Fruit fly (Drosophila melanogaster) whole organism, embryonic: ENCODE measurements around the gene CG7945.

Source experiments
- Abd-B ChIP-seq: fragments of 200-800 bp; sonication (Bioruptor generic); optimal IDR thresholded peaks from 2 replicates; lab custom pipeline; 2018; ENCODE audit warnings: missing biosample characterization, mild to moderate bottlenecking, missing genetic modification characterization, moderate library complexity
- BtbVII ChIP-seq: fragments of 200-800 bp; sonication (Bioruptor generic); optimal IDR thresholded peaks from 3 replicates; lab custom pipeline; 2017; ENCODE audit warnings: missing biosample characterization, mild to moderate bottlenecking, missing genetic modification characterization
- CG10209 ChIP-seq: fragments of 200-800 bp; sonication (Bioruptor generic); optimal IDR thresholded peaks from 3 replicates; lab custom pipeline; 2017; ENCODE audit warnings: missing biosample characterization, mild to moderate bottlenecking, missing genetic modification characterization, missing genetic modification reagents
- CG11456 ChIP-seq: fragments of 200-800 bp; sonication (Bioruptor generic); IDR thresholded peaks from 3 replicates; pipeline ENCODE4 v1.3.6; 2022; ENCODE audit warnings: missing biosample characterization, missing genetic modification characterization
- CG14014 ChIP-seq: fragments of 200-800 bp; sonication (Bioruptor generic); IDR thresholded peaks from 2 replicates; pipeline ENCODE4 v1.3.6; 2022; ENCODE audit warnings: missing biosample characterization, missing genetic modification characterization
- CG14441 ChIP-seq: fragments of 200-800 bp; sonication (Bioruptor generic); IDR thresholded peaks from 2 replicates; pipeline ENCODE4 v1.3.6; 2022; ENCODE audit warnings: missing biosample characterization, missing genetic modification characterization
- CG15011 ChIP-seq: fragments of 200-800 bp; sonication (Bioruptor generic); optimal IDR thresholded peaks from 3 replicates; lab custom pipeline; 2018; ENCODE audit warnings: missing biosample characterization, mild to moderate bottlenecking, missing genetic modification characterization
- CG1602 ChIP-seq: fragments of 200-800 bp; sonication (Bioruptor generic); optimal IDR thresholded peaks from 3 replicates; lab custom pipeline; 2016; ENCODE audit warnings: missing biosample characterization, missing genetic modification characterization
- CG17385 ChIP-seq: fragments of 200-800 bp; sonication (Bioruptor generic); optimal IDR thresholded peaks from 3 replicates; lab custom pipeline; 2018; ENCODE audit warnings: missing biosample characterization, mild to moderate bottlenecking, missing genetic modification characterization
- CG2129 ChIP-seq: fragments of 200-800 bp; sonication (Bioruptor generic); IDR thresholded peaks from 2 replicates; pipeline ENCODE4 v1.3.6; 2022; ENCODE audit warnings: missing biosample characterization, missing genetic modification characterization; ENCODE audit not compliant: partially characterized antibody
- CG2199 ChIP-seq: fragments of 200-800 bp; sonication (Bioruptor generic); IDR thresholded peaks from 3 replicates; pipeline ENCODE4 v1.3.6; 2022; ENCODE audit warnings: missing biosample characterization, missing genetic modification characterization
- CG32772 ChIP-seq: fragments of 200-800 bp; sonication (Bioruptor generic); IDR thresholded peaks from 2 replicates; pipeline ENCODE4 v1.3.6; 2022; ENCODE audit warnings: missing biosample characterization, missing genetic modification characterization
- CG33213 ChIP-seq: fragments of 200-800 bp; sonication (Bioruptor generic); optimal IDR thresholded peaks from 3 replicates; lab custom pipeline; 2016; ENCODE audit warnings: missing biosample characterization, missing genetic modification characterization
- CG3838 ChIP-seq: fragments of 200-800 bp; sonication (Bioruptor generic); optimal IDR thresholded peaks from 3 replicates; lab custom pipeline; 2016; ENCODE audit warnings: missing biosample characterization, missing genetic modification characterization
- CG3995 ChIP-seq: fragments of 200-800 bp; sonication (Bioruptor generic); optimal IDR thresholded peaks from 3 replicates; lab custom pipeline; 2016; ENCODE audit warnings: missing biosample characterization, missing genetic modification characterization
- CG4404 ChIP-seq: fragments of 200-800 bp; sonication (Bioruptor generic); IDR thresholded peaks from 2 replicates; pipeline ENCODE4 v1.3.6; 2022; ENCODE audit warnings: missing biosample characterization, missing genetic modification characterization
- CG6175 ChIP-seq: fragments of 200-800 bp; sonication (Bioruptor generic); IDR thresholded peaks from 3 replicates; pipeline ENCODE4 v1.3.6; 2022; ENCODE audit warnings: missing biosample characterization, missing genetic modification characterization
- CG6765 ChIP-seq: fragments of 200-800 bp; sonication (Bioruptor generic); optimal IDR thresholded peaks from 3 replicates; lab custom pipeline; 2017; ENCODE audit warnings: missing biosample characterization, mild to moderate bottlenecking, missing genetic modification characterization
- CG7928 ChIP-seq: fragments of 200-800 bp; sonication (Bioruptor generic); optimal IDR thresholded peaks from 2 replicates; lab custom pipeline; 2017; ENCODE audit warnings: missing biosample characterization, mild to moderate bottlenecking, missing genetic modification characterization
- CG8478 ChIP-seq: fragments of >200 bp; optimal IDR thresholded peaks from 2 replicates; lab custom pipeline; 2018
- Chrac-16 ChIP-seq: fragments of 200-800 bp; sonication (Bioruptor generic); optimal IDR thresholded peaks from 3 replicates; lab custom pipeline; 2016; ENCODE audit warnings: missing biosample characterization, missing genetic modification characterization
- D19B ChIP-seq: fragments of 200-800 bp; sonication (Bioruptor generic); optimal IDR thresholded peaks from 2 replicates; lab custom pipeline; 2017; ENCODE audit warnings: missing biosample characterization, mild to moderate bottlenecking, missing genetic modification characterization
- Dbx ChIP-seq: fragments of 200-800 bp; sonication (Bioruptor generic); IDR thresholded peaks from 3 replicates; pipeline ENCODE4 v1.3.6; 2022; ENCODE audit warnings: missing biosample characterization, missing genetic modification characterization
- GATAe ChIP-seq: fragments of 200-800 bp; sonication (Bioruptor generic); conservative IDR thresholded peaks from 2 replicates; pipeline ENCODE4 v1.3.6; 2022; ENCODE audit warnings: missing biosample characterization, missing genetic modification characterization
- Hey ChIP-seq: fragments of 200-800 bp; sonication (Bioruptor generic); optimal IDR thresholded peaks from 3 replicates; lab custom pipeline; 2018; ENCODE audit warnings: missing biosample characterization, mild to moderate bottlenecking, missing genetic modification characterization
- Hr3 ChIP-seq: fragments of 200-800 bp; sonication (Bioruptor generic); optimal IDR thresholded peaks from 3 replicates; lab custom pipeline; 2016; ENCODE audit warnings: missing biosample characterization, missing genetic modification characterization
- Lpt ChIP-seq: fragments of >200 bp; optimal IDR thresholded peaks from 2 replicates; lab custom pipeline; 2018; ENCODE audit warnings: missing biosample characterization, missing genetic modification characterization
- MTF-1 ChIP-seq: fragments of 200-800 bp; sonication (Bioruptor generic); optimal IDR thresholded peaks from 2 replicates; lab custom pipeline; 2018; ENCODE audit warnings: missing biosample characterization, mild to moderate bottlenecking, missing genetic modification characterization, borderline replicate concordance
- Med ChIP-seq: fragments of 200-800 bp; sonication (Bioruptor generic); peaks from one replicate; lab custom pipeline; 2016; ENCODE audit warnings: missing biosample characterization, missing genetic modification characterization, mild to moderate bottlenecking, inconsistent platforms, moderate library complexity
- Optix ChIP-seq: fragments of 200-800 bp; sonication (Bioruptor generic); IDR thresholded peaks from 3 replicates; pipeline ENCODE4 v1.3.6; 2022; ENCODE audit warnings: missing biosample characterization, missing genetic modification characterization
- Taf1 ChIP-seq: fragments of 200-800 bp; sonication (Bioruptor generic); IDR thresholded peaks from 2 replicates; pipeline ENCODE4 v1.3.6; 2022; ENCODE audit warnings: missing biosample characterization, missing genetic modification characterization
- Tbp ChIP-seq: fragments of >200 bp; optimal IDR thresholded peaks from 2 replicates; lab custom pipeline; 2018; ENCODE audit warnings: missing biosample characterization, missing genetic modification characterization
- Vsx1 ChIP-seq: fragments of 200-800 bp; sonication (Bioruptor generic); optimal IDR thresholded peaks from 2 replicates; lab custom pipeline; 2017; ENCODE audit warnings: missing biosample characterization, mild to moderate bottlenecking, missing genetic modification characterization, missing genetic modification reagents
- bigmax ChIP-seq: fragments of 200-800 bp; sonication (Bioruptor generic); optimal IDR thresholded peaks from 2 replicates; lab custom pipeline; 2018; ENCODE audit warnings: missing biosample characterization, mild to moderate bottlenecking, missing genetic modification characterization
- bowl ChIP-seq: fragments of 200-800 bp; sonication (Bioruptor generic); IDR thresholded peaks from 2 replicates; pipeline ENCODE4 v1.3.6; 2022; ENCODE audit warnings: missing biosample characterization, missing genetic modification characterization
- cad ChIP-seq: fragments of >200 bp; optimal IDR thresholded peaks from 2 replicates; lab custom pipeline; 2017; ENCODE audit warnings: missing biosample characterization, missing genetic modification characterization
- cg ChIP-seq: fragments of 200-800 bp; sonication (Bioruptor generic); optimal IDR thresholded peaks from 3 replicates; lab custom pipeline; 2019; ENCODE audit warnings: missing biosample characterization, mild to moderate bottlenecking, missing genetic modification characterization, moderate library complexity
- esg ChIP-seq: fragments of 200-800 bp; sonication (Bioruptor generic); conservative IDR thresholded peaks from 2 replicates; pipeline ENCODE4 v1.3.6; 2022; ENCODE audit warnings: missing biosample characterization, missing genetic modification characterization
- grn ChIP-seq: fragments of 200-800 bp; sonication (Bioruptor generic); optimal IDR thresholded peaks from 3 replicates; lab custom pipeline; 2017; ENCODE audit warnings: missing biosample characterization, missing genetic modification characterization
- ind ChIP-seq: fragments of 200-800 bp; sonication (Bioruptor generic); optimal IDR thresholded peaks from 3 replicates; lab custom pipeline; 2016; ENCODE audit warnings: missing biosample characterization, missing genetic modification characterization
- nmo ChIP-seq: fragments of 200-800 bp; sonication (Bioruptor generic); optimal IDR thresholded peaks from 2 replicates; lab custom pipeline; 2018; ENCODE audit warnings: missing biosample characterization, mild to moderate bottlenecking, missing genetic modification characterization, moderate library complexity
- oc ChIP-seq: fragments of 200-800 bp; sonication (Bioruptor generic); optimal IDR thresholded peaks from 2 replicates; lab custom pipeline; 2018; ENCODE audit warnings: missing biosample characterization, mild to moderate bottlenecking, missing genetic modification characterization, moderate library complexity
- p53 ChIP-seq: fragments of 200-800 bp; sonication (Bioruptor generic); optimal IDR thresholded peaks from 2 replicates; lab custom pipeline; 2016; ENCODE audit warnings: missing biosample characterization, missing genetic modification characterization
- ranshi ChIP-seq: fragments of 200-800 bp; sonication (Bioruptor generic); IDR thresholded peaks from 2 replicates; pipeline ENCODE4 v1.3.6; 2022; ENCODE audit warnings: missing biosample characterization, missing genetic modification characterization
- salm ChIP-seq: fragments of 200-800 bp; sonication (Bioruptor generic); optimal IDR thresholded peaks from 2 replicates; lab custom pipeline; 2018; ENCODE audit warnings: missing biosample characterization, mild to moderate bottlenecking, missing genetic modification characterization
- sens ChIP-seq: fragments of 200-800 bp; sonication (Bioruptor generic); peaks from one replicate; lab custom pipeline; 2016; ENCODE audit warnings: missing biosample characterization, missing genetic modification characterization
- sna ChIP-seq: fragments of 200-800 bp; sonication (Bioruptor generic); IDR thresholded peaks from 2 replicates; pipeline ENCODE4 v1.3.6; 2022; ENCODE audit warnings: missing biosample characterization, missing genetic modification characterization; ENCODE audit not compliant: partially characterized antibody
- trem ChIP-seq: fragments of 200-800 bp; optimal IDR thresholded peaks from 3 replicates; lab custom pipeline; 2019; ENCODE audit warnings: missing biosample characterization, mild to moderate bottlenecking, missing genetic modification characterization, moderate library complexity
- vvl ChIP-seq: fragments of 200-800 bp; sonication (Bioruptor generic); IDR thresholded peaks from 2 replicates; pipeline ENCODE4 v1.3.6; 2022; ENCODE audit warnings: missing biosample characterization, missing genetic modification characterization
- wor ChIP-seq: fragments of 200-800 bp; sonication (Bioruptor generic); IDR thresholded peaks from 2 replicates; pipeline ENCODE4 v1.3.6; 2022; ENCODE audit warnings: missing biosample characterization, missing genetic modification characterization
- zfh2 ChIP-seq: fragments of 200-800 bp; sonication (Bioruptor generic); optimal IDR thresholded peaks from 2 replicates; lab custom pipeline; 2016; ENCODE audit warnings: missing biosample characterization, missing genetic modification characterization

CG7945 gene

DNA sequence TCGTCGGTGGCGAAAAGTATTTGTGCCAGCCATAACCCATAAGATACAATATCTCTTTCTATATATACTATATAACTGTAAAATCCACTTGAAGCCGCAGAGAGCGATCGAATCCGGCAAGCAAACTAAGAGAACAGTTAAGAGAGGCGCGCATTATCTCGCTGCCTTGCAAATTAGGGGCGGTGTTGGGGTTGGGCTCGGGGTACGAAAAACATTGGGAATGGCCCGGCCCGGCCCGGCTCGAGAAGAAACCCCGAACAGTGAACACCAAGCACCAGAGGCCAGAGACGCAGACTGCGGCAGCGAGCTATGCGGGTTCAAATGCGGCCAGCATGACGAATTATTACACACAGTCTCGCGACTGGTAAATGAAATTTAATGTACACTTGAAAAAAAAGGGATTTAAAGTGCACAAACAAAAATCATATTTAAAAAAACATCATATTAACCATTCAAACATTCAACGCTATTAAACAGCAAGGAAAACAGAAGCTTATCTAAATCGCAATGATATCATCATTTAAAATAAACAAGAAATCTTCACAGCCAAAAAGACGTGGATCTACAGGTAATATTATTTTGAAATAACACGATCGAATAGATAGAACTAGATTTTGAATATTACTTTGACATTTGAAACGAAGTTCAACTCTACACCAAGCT, 8.6 kb upstream of the CG7945 start:
- no peak for TF ChIP-seq cad (GFP tag; lab: Kevin White, UChicago)
- peak; percentile 55; the same call in 1 of the 2 replicates for TF ChIP-seq CG32772
- no peak for TF ChIP-seq CG33213 (GFP tag; lab: Kevin White, UChicago)
- TF ChIP-seq oc = peak; percentile 16
- TF ChIP-seq MTF-1 = no peak
- no peak for TF ChIP-seq GATAe (GFP tag; lab: Robert Waterston, UW)
- peak; percentile 55 for TF ChIP-seq esg
- no peak for TF ChIP-seq BtbVII (GFP tag; lab: Kevin White, UChicago)
- TF ChIP-seq ranshi (GFP tag; lab: Robert Waterston, UW) = peak; percentile 68
- no peak for TF ChIP-seq bigmax (GFP tag; lab: Kevin White, UChicago)
- TF ChIP-seq sna (GFP tag; lab: Robert Waterston, UW) = no peak
- TF ChIP-seq CG14014 (GFP tag; lab: Robert Waterston, UW) = peak; percentile 59; the same call in 1 of the 2 replicates
- no peak for TF ChIP-seq CG10209 (GFP tag; lab: Kevin White, UChicago)
- no peak for TF ChIP-seq CG8478 (lab: Kevin White, UChicago)
- TF ChIP-seq Taf1 (GFP tag; lab: Robert Waterston, UW) = no peak
- TF ChIP-seq CG4404 (GFP tag; lab: Robert Waterston, UW) = peak; percentile 24; the same call in 1 of the 2 replicates
- TF ChIP-seq bowl (GFP tag; lab: Robert Waterston, UW) = no peak
- TF ChIP-seq Vsx1 (GFP tag; lab: Kevin White, UChicago) = no peak
- TF ChIP-seq D19B = no peak
- peak; percentile 32; the same call in 1 of the 2 replicates for TF ChIP-seq wor (GFP tag; lab: Robert Waterston, UW)
- peak; percentile 52 for TF ChIP-seq ind (GFP tag; lab: Kevin White, UChicago)
- 0 out of 3 replicates have a peak, but pooled peaks have one; percentile 56 for TF ChIP-seq CG6175 (GFP tag; lab: Robert Waterston, UW)
- peak; percentile 15 for TF ChIP-seq Abd-B (GFP tag; lab: Kevin White, UChicago)
- TF ChIP-seq Lpt (GFP tag; lab: Kevin White, UChicago) = no peak
- TF ChIP-seq CG6765 (GFP tag; lab: Kevin White, UChicago) = no peak
- TF ChIP-seq Dbx = 0 out of 3 replicates have a peak, but pooled peaks have one; percentile 24
- peak; percentile 43 for TF ChIP-seq trem (tag; lab: Kevin White, UChicago)
- 0 out of 3 replicates have a peak, but pooled peaks have one; percentile 43 for TF ChIP-seq CG11456 (GFP tag; lab: Robert Waterston, UW)
- TF ChIP-seq Med (GFP tag; lab: Kevin White, UChicago) = peak; percentile 60
- no peak for TF ChIP-seq Optix (GFP tag; lab: Robert Waterston, UW)
- no peak for TF ChIP-seq Tbp (GFP tag; lab: Kevin White, UChicago)
- TF ChIP-seq CG7928 (GFP tag; lab: Kevin White, UChicago) = no peak
- peak; percentile 16 for TF ChIP-seq nmo (GFP tag; lab: Kevin White, UChicago)
- peak; percentile 22 for TF ChIP-seq zfh2 (GFP tag; lab: Kevin White, UChicago)
- TF ChIP-seq CG2199 (GFP tag; lab: Robert Waterston, UW) = peak; percentile 91
- TF ChIP-seq vvl (GFP tag; lab: Robert Waterston, UW) = peak; percentile 73
- TF ChIP-seq CG3995 (GFP tag; lab: Kevin White, UChicago) = no peak
- peak; percentile 84 for TF ChIP-seq sens (GFP tag; lab: Kevin White, UChicago)
- TF ChIP-seq grn (GFP tag; lab: Kevin White, UChicago) = no peak
- no peak for TF ChIP-seq CG15011
- TF ChIP-seq CG17385 (GFP tag; lab: Kevin White, UChicago) = no peak
- TF ChIP-seq p53 (GFP tag; lab: Kevin White, UChicago) = no peak
- peak; percentile 63 for TF ChIP-seq CG14441
- TF ChIP-seq Chrac-16 (GFP tag; lab: Kevin White, UChicago) = peak; percentile 1
- TF ChIP-seq CG3838 (GFP tag; lab: Kevin White, UChicago) = no peak
- no peak for TF ChIP-seq CG1602 (GFP tag; lab: Kevin White, UChicago)
- no peak for TF ChIP-seq salm (tag; lab: Kevin White, UChicago)
- no peak for TF ChIP-seq cg (GFP tag; lab: Kevin White, UChicago)
- no peak for TF ChIP-seq Hr3 (GFP tag; lab: Kevin White, UChicago)
- TF ChIP-seq CG2129 = no peak
- no peak for TF ChIP-seq Hey (tag; lab: Kevin White, UChicago)
